Fruit fly (Drosophila melanogaster): ENCODE data around the gene prd1.

prd1 gene

DNA sequence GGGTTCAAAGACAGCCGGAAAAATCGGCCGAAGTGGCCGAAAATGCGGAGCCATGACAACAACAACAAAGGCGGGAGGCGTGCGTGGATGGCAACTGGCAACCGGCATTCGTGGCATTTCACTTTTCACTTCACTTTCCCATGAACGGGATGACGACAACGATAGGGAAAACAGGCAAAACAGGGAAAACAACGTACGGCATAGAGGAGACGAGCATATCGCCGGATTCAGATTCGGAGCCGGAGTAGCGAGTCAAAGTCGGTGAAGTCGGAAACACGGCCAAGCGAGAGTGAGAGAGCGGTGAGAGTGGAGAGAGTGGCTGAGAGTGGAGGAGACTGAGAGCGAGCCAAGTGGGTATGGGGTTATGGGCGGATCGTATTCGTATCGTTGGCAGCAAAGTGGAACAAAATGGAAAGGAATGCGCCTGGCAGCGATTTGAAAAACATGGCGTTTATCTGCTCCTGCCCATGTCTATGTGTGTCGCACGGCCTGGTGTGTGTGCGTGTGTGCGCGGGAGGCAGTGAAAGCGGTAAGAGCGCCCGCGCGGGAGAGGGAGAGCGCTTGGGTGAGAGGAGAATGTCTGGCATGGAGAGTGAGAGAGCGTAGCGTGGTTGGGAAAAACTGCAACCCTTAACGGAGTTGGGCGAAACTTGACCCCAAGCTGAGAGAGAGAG lies 13.4 kb downstream of the prd1 start:
- TF ChIP-seq Crg-1 (GFP tag; optimal IDR thresholded peaks at IDR 0.05) (no peak), CG11617 (GFP tag; optimal IDR thresholded peaks at IDR 0.05) (no peak), Clk (GFP tag; optimal IDR thresholded peaks at IDR 0.05) (no peak), CG7045 (GFP tag; optimal IDR thresholded peaks at IDR 0.05) (no peak), Hr96 (GFP tag; optimal IDR thresholded peaks at IDR 0.05) (no peak), CG5204 (GFP tag; optimal IDR thresholded peaks at IDR 0.05) (no peak), ovo (GFP tag; optimal IDR thresholded peaks at IDR 0.05) (no peak), cnc (optimal IDR thresholded peaks at IDR 0.05) (no peak), tj (GFP tag; optimal IDR thresholded peaks at IDR 0.05) (no peak)

dm6 chr3R:11772181-11772827 lies 14.5 kb downstream of the prd1 start:
- TF ChIP-seq toe (GFP tag; optimal IDR thresholded peaks at IDR 0.05) (no peak), kay (GFP tag; ENCODE audit: borderline replicate concordance) (peak; percentile 13), Mnt (GFP tag; optimal IDR thresholded peaks at IDR 0.05) (peak; percentile 20), Hr96 (GFP tag; optimal IDR thresholded peaks at IDR 0.05) (no peak), ovo (GFP tag; optimal IDR thresholded peaks at IDR 0.05) (no peak), CG12768 (GFP tag; optimal IDR thresholded peaks at IDR 0.05) (no peak)

DNA sequence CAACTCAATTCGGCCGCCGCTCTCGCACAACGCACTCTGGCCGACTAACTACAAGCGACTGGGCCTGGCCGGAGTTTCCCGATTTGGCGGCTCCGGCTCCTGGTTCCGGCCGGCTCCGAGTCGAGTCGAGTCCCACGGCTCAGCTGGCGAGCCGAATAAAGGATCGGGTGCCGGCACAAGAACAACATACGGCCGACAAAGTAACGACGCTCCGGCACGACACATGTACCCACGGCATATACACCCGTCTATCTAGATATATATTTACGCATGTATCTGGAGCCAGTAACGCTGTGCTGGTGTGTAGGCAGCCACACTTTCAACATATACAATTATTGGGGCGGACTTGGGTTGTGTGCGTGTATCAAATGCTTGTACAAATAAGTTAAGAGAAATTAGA lies 15.3 kb downstream of the prd1 start:
- no peak for TF ChIP-seq ovo (GFP tag; optimal IDR thresholded peaks at IDR 0.05)
- TF ChIP-seq Clk (GFP tag; optimal IDR thresholded peaks at IDR 0.05) = no peak
- TF ChIP-seq CG7101 (tag; optimal IDR thresholded peaks at IDR 0.05) = no peak
- no peak for TF ChIP-seq cnc (optimal IDR thresholded peaks at IDR 0.05)
- TF ChIP-seq pad (GFP tag; optimal IDR thresholded peaks at IDR 0.05) = no peak
- TF ChIP-seq bab1 (GFP tag; optimal IDR thresholded peaks at IDR 0.05) = no peak
- no peak for TF ChIP-seq cic (GFP tag; optimal IDR thresholded peaks at IDR 0.05)
- no peak for TF ChIP-seq CG7045 (GFP tag; optimal IDR thresholded peaks at IDR 0.05)
- TF ChIP-seq CG5204 (GFP tag; optimal IDR thresholded peaks at IDR 0.05) = no peak
- TF ChIP-seq kay (GFP tag; ENCODE audit: borderline replicate concordance) = no peak
- TF ChIP-seq toe (GFP tag; optimal IDR thresholded peaks at IDR 0.05) = no peak
- no peak for TF ChIP-seq CG12768 (GFP tag; optimal IDR thresholded peaks at IDR 0.05)
- TF ChIP-seq CG1620 (GFP tag; optimal IDR thresholded peaks at IDR 0.05) = no peak
- TF ChIP-seq CG14711 (tag; optimal IDR thresholded peaks at IDR 0.05) = no peak
- TF ChIP-seq Mnt (GFP tag; optimal IDR thresholded peaks at IDR 0.05) = no peak
- no peak for TF ChIP-seq CG11617 (GFP tag; optimal IDR thresholded peaks at IDR 0.05)
- TF ChIP-seq Hr96 (GFP tag; optimal IDR thresholded peaks at IDR 0.05) = no peak
- TF ChIP-seq Crg-1 (GFP tag; optimal IDR thresholded peaks at IDR 0.05) = no peak
- no peak for TF ChIP-seq tj (GFP tag; optimal IDR thresholded peaks at IDR 0.05)

DNA sequence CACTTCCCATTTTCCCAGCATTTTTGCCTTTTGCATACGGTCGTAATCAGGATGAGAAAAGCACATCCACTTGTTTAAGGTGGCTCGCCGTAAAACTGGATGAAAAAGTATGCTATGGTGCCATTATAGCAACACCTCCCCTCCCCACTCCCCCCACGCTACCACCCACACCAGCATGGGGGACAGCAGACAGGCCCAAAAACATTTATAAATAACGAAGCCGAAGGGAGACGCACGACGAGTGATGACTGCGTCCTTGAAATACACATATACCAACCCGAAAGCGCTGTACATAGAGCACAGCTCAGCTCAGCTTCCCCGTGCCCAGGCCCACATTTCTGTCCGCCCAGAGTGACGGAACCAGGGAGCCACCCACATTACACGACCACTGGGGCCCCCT lies 16.1 kb downstream of the prd1 start:
- TF ChIP-seq cic (GFP tag; optimal IDR thresholded peaks at IDR 0.05) = no peak
- TF ChIP-seq CG1620 (GFP tag; optimal IDR thresholded peaks at IDR 0.05) = no peak
- TF ChIP-seq CG33017 (tag; optimal IDR thresholded peaks at IDR 0.05) = no peak
- no peak for TF ChIP-seq ovo (GFP tag; optimal IDR thresholded peaks at IDR 0.05)
- TF ChIP-seq CG14711 (tag; optimal IDR thresholded peaks at IDR 0.05) = no peak
- no peak for TF ChIP-seq CG12768 (GFP tag; optimal IDR thresholded peaks at IDR 0.05)
- no peak for TF ChIP-seq Mnt (GFP tag; optimal IDR thresholded peaks at IDR 0.05)
- TF ChIP-seq CG7101 (tag; optimal IDR thresholded peaks at IDR 0.05) = no peak
- no peak for TF ChIP-seq CG5204 (GFP tag; optimal IDR thresholded peaks at IDR 0.05)
- TF ChIP-seq Clk (GFP tag; optimal IDR thresholded peaks at IDR 0.05) = no peak
- TF ChIP-seq toe (GFP tag; optimal IDR thresholded peaks at IDR 0.05) = no peak
- no peak for TF ChIP-seq tj (GFP tag; optimal IDR thresholded peaks at IDR 0.05)
- no peak for TF ChIP-seq pad (GFP tag; optimal IDR thresholded peaks at IDR 0.05)
- no peak for TF ChIP-seq CG11617 (GFP tag; optimal IDR thresholded peaks at IDR 0.05)
- TF ChIP-seq bab1 (GFP tag; optimal IDR thresholded peaks at IDR 0.05) = no peak
- no peak for TF ChIP-seq kay (GFP tag; ENCODE audit: borderline replicate concordance)
- TF ChIP-seq Crg-1 (GFP tag; optimal IDR thresholded peaks at IDR 0.05) = no peak
- TF ChIP-seq cnc (optimal IDR thresholded peaks at IDR 0.05) = no peak

DNA sequence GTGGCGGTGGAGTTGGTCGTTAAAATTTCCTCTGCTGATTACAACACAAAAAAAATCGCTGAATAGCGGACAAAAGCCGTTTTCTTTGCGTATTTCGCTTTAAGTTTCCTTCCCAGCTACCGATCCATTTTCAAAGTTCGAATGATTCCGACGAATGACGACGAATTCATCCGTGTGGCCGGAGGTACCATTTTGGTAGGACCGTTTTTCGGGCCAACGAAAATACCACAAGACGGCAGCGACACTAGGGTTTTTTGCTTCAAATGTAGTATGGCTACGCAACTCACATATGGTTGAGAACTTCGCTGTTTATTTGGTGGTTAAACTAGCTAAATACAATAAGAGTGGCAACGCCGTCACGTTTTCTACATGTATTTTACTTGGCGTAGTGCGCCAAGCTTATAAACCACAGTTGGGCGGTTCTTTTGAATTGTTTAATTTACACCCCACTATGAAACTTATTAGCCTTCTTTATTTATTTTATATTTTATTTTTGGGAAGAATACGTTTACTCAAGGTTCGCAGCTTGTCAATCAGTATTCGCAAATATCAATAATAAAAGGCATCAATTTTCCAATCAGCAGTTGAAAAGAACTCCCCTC lies 22.4 kb downstream of the prd1 start, which contains the start of gene Lk6:
Gene Lk6 (minus strand): TSS at position 179 of the 602 bp plus-strand sequence.
- TF ChIP-seq CG5204 (GFP tag; optimal IDR thresholded peaks at IDR 0.05) (no peak), CG33017 (tag; optimal IDR thresholded peaks at IDR 0.05) (peak; percentile 84), ovo (GFP tag; optimal IDR thresholded peaks at IDR 0.05) (peak; percentile 54), pad (GFP tag; optimal IDR thresholded peaks at IDR 0.05) (peak; percentile 47), Crg-1 (GFP tag; optimal IDR thresholded peaks at IDR 0.05) (no peak), CG7045 (GFP tag; optimal IDR thresholded peaks at IDR 0.05) (peak; percentile 58), Clk (GFP tag; optimal IDR thresholded peaks at IDR 0.05) (peak; percentile 9), cic (GFP tag; optimal IDR thresholded peaks at IDR 0.05) (peak; percentile 93), CG11617 (GFP tag; optimal IDR thresholded peaks at IDR 0.05) (peak; percentile 85), toe (GFP tag; optimal IDR thresholded peaks at IDR 0.05) (no peak), CG7101 (tag; optimal IDR thresholded peaks at IDR 0.05) (peak; percentile 80), Mnt (GFP tag; optimal IDR thresholded peaks at IDR 0.05) (peak; percentile 82), kay (GFP tag; ENCODE audit: borderline replicate concordance) (peak; percentile 90), Hr96 (GFP tag; optimal IDR thresholded peaks at IDR 0.05) (no peak), bab1 (GFP tag; optimal IDR thresholded peaks at IDR 0.05) (peak; percentile 90), CG1620 (GFP tag; optimal IDR thresholded peaks at IDR 0.05) (peak; percentile 59), tj (GFP tag; optimal IDR thresholded peaks at IDR 0.05) (peak; percentile 78), CG14711 (tag; optimal IDR thresholded peaks at IDR 0.05) (peak; percentile 45), cnc (optimal IDR thresholded peaks at IDR 0.05) (no peak), CG12768 (GFP tag; optimal IDR thresholded peaks at IDR 0.05) (peak; percentile 73)
